Worm (Caenorhabditis elegans) whole organism, mixed stage, embryonic: ENCODE data around the gene gtf-2H2C.

Experiments
- bed-3 ChIP-seq: fragments of 200-800 bp; sonication (Bioruptor generic); optimal IDR thresholded peaks from 3 replicates; lab custom pipeline; 2018; ENCODE audit warnings: mild to moderate bottlenecking, missing genetic modification characterization, moderate library complexity, missing compliant biosample characterization
- ceh-39 ChIP-seq: fragments of 150-350 bp; optimal IDR thresholded peaks from 2 replicates; lab custom pipeline; 2014; ENCODE audit warnings: missing biosample characterization, missing genetic modification characterization
- ceh-83 ChIP-seq: fragments of 200-800 bp; sonication (Bioruptor generic); optimal IDR thresholded peaks from 2 replicates; lab custom pipeline; 2018; ENCODE audit warnings: mild to moderate bottlenecking, missing genetic modification characterization, missing compliant biosample characterization
- ces-1 ChIP-seq: fragments of 150-350 bp; optimal IDR thresholded peaks from 2 replicates; lab custom pipeline; 2014; ENCODE audit warnings: missing biosample characterization, missing genetic modification reagents, missing genetic modification characterization
- cnd-1 ChIP-seq: fragments of 200-800 bp; sonication (Bioruptor generic); optimal IDR thresholded peaks from 2 replicates; lab custom pipeline; 2018; ENCODE audit warnings: mild to moderate bottlenecking, missing genetic modification characterization, missing compliant biosample characterization
- drap-1 ChIP-seq: fragments of 200-800 bp; sonication (Bioruptor generic); optimal IDR thresholded peaks from 3 replicates; lab custom pipeline; 2018; ENCODE audit warnings: mild to moderate bottlenecking, missing genetic modification characterization, missing compliant biosample characterization
- elt-1 ChIP-seq: sonication (generic microtip); optimal IDR thresholded peaks from 2 replicates; lab custom pipeline; 2017; ENCODE audit warnings: missing genetic modification characterization, mild to moderate bottlenecking, missing compliant biosample characterization, antibody characterized with exemption, moderate library complexity, borderline replicate concordance; ENCODE audit not compliant: insufficient read depth
- elt-3 ChIP-seq: fragments of 150-350 bp; optimal IDR thresholded peaks from 2 replicates; lab custom pipeline; 2014; ENCODE audit warnings: missing biosample characterization, missing genetic modification characterization
- flh-1 ChIP-seq: fragments of 200-800 bp; sonication (Bioruptor generic); optimal IDR thresholded peaks from 2 replicates; lab custom pipeline; 2018; ENCODE audit warnings: mild to moderate bottlenecking, missing genetic modification characterization, moderate library complexity, missing compliant biosample characterization
- ham-2 ChIP-seq: fragments of 200-800 bp; sonication (Bioruptor generic); optimal IDR thresholded peaks from 2 replicates; lab custom pipeline; 2018; ENCODE audit warnings: mild to moderate bottlenecking, missing genetic modification characterization, missing compliant biosample characterization
- lin-13 ChIP-seq: fragments of 150-350 bp; optimal IDR thresholded peaks from 2 replicates; lab custom pipeline; 2014; ENCODE audit warnings: missing biosample characterization, missing genetic modification characterization
- lin-32 ChIP-seq: fragments of 200-800 bp; sonication (Bioruptor generic); optimal IDR thresholded peaks from 2 replicates; lab custom pipeline; 2018; ENCODE audit warnings: mild to moderate bottlenecking, missing genetic modification characterization, missing compliant biosample characterization
- lsy-2 ChIP-seq: fragments of 150-350 bp; optimal IDR thresholded peaks from 2 replicates; lab custom pipeline; 2014; ENCODE audit warnings: missing biosample characterization, missing genetic modification characterization
- mab-5 ChIP-seq: fragments of 150-350 bp; optimal IDR thresholded peaks from 2 replicates; lab custom pipeline; 2014; ENCODE audit warnings: missing biosample characterization, missing genetic modification characterization
- mep-1 ChIP-seq: fragments of 150-350 bp; optimal IDR thresholded peaks from 2 replicates; lab custom pipeline; 2017; ENCODE audit warnings: missing biosample characterization, missing genetic modification reagents, missing genetic modification characterization, inconsistent platforms
- nhr-12 ChIP-seq: fragments of 150-350 bp; optimal IDR thresholded peaks from 2 replicates; lab custom pipeline; 2014; ENCODE audit warnings: missing biosample characterization, missing genetic modification characterization
- nhr-237 ChIP-seq: fragments of 150-350 bp; optimal IDR thresholded peaks from 2 replicates; lab custom pipeline; 2014; ENCODE audit warnings: missing biosample characterization, missing genetic modification characterization
- nhr-28 ChIP-seq: fragments of 150-350 bp; optimal IDR thresholded peaks from 2 replicates; lab custom pipeline; 2014; ENCODE audit warnings: missing biosample characterization, missing genetic modification characterization
- nhr-76 ChIP-seq: sonication (generic microtip); optimal IDR thresholded peaks from 2 replicates; lab custom pipeline; 2017; ENCODE audit warnings: missing biosample characterization, missing genetic modification characterization
- pha-4 ChIP-seq: fragments of 150-350 bp; optimal IDR thresholded peaks from 2 replicates; lab custom pipeline; 2018; ENCODE audit warnings: missing biosample characterization, missing genetic modification reagents, missing genetic modification characterization
- sem-2 ChIP-seq: fragments of 200-800 bp; sonication (Bioruptor generic); optimal IDR thresholded peaks from 2 replicates; lab custom pipeline; 2018; ENCODE audit warnings: mild to moderate bottlenecking, missing genetic modification characterization, missing compliant biosample characterization
- snpc-4 ChIP-seq: fragments of 150-350 bp; optimal IDR thresholded peaks from 2 replicates; lab custom pipeline; 2014; ENCODE audit warnings: missing biosample characterization, missing genetic modification characterization
- unc-39 ChIP-seq: fragments of 150-350 bp; optimal IDR thresholded peaks from 2 replicates; lab custom pipeline; 2014; ENCODE audit warnings: missing biosample characterization, missing genetic modification characterization
- unc-62 ChIP-seq: fragments of 150-350 bp; optimal IDR thresholded peaks from 2 replicates; lab custom pipeline; 2014; ENCODE audit warnings: missing biosample characterization, missing genetic modification reagents, missing genetic modification characterization
- zip-8 ChIP-seq: fragments of 150-350 bp; optimal IDR thresholded peaks from 2 replicates; lab custom pipeline; 2014; ENCODE audit warnings: missing biosample characterization, missing genetic modification characterization
- ztf-11 ChIP-seq: fragments of 150-350 bp; optimal IDR thresholded peaks from 2 replicates; lab custom pipeline; 2014; ENCODE audit warnings: missing biosample characterization, missing genetic modification characterization

gtf-2H2C gene

DNA sequence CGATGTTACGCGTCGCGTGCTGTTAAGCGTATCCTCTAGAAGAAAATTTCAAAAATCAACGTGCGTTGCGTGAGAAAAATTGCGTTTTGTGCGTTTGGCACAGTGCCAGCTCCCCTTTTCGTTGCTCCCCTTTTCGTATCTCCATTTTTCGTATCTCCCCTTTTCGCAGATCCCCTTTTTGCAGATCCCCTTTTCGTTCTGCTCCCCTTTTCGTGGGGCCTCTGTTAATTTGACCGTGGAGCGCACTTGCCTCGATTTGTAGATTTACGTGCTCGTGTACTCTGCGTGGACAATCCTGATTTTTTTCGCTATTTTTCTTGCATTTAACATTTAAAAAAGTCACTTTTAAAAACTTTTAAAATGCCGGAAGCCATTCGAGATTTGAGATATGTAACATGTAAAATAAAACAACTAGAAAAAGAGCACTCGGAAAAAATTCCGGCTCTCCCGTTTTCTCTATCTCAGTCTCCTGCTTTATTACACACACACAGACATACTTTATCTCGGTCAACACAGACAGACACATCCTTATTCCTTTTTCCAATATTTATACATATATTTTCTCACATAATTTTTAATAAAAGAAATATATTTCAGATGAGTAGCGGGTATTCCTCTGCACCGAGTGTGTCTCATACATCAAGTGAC, 33.1 kb upstream of the gtf-2H2C start, which contains the start of gene ttll-4 (continued):
- no peak for TF ChIP-seq nhr-76 (tag; lab: Kevin White, UChicago)
- TF ChIP-seq mep-1 (tag; lab: Kevin White, UChicago): peak; percentile 60
- no peak for TF ChIP-seq zip-8 (tag; lab: Kevin White, UChicago)
- no peak for TF ChIP-seq snpc-4 (tag; lab: Kevin White, UChicago)
- TF ChIP-seq, all 35 proteins: peak for 11

DNA sequence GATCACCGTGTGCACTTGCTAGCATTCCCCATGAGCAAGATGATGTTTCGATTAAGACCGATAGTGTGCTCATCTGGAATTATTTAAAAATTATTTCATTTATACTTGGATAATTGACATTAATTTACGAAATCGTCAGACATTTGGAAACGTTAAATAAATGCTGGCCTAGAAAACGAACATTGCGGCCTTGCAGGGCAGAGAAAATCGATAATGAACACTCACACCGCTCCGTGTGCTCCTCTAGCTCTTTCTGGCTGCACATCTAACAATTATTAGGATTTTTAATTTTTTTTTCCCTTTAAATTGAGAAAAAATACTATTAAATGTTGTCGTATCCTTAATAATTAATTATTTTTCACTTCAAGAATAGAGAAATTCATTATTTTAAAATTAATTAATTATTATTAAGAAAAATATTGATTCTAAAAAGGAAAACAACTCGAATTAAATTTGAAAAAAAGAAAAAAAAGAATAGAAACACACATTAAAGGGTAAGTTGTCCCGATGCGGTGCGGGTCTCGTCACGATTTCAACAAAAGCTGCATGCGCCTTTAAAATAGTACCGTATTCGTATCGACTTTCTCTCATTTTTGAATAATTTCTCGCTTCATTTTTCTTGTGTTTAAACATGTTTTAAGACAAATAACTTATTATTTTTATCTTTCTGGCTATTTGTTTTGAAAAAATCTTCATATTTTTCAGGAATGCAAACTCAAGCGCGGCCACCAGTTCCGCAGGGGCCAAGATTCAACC, 29.7 kb upstream of the gtf-2H2C start, which contains the start of the genes gtf-2H3 and ham-3:
gtf-2H3 (minus strand) TSS at position 73 of the 756 bp plus-strand sequence.
ham-3 (plus strand) TSS at position 706 of the 756 bp plus-strand sequence.
- TF ChIP-seq ham-2 (GFP tag; lab: Kevin White, UChicago) (no peak), ces-1 (GFP tag; lab: Kevin White, UChicago) (peak; percentile 47)
- TF ChIP-seq, all 35 proteins: peak for 1

DNA sequence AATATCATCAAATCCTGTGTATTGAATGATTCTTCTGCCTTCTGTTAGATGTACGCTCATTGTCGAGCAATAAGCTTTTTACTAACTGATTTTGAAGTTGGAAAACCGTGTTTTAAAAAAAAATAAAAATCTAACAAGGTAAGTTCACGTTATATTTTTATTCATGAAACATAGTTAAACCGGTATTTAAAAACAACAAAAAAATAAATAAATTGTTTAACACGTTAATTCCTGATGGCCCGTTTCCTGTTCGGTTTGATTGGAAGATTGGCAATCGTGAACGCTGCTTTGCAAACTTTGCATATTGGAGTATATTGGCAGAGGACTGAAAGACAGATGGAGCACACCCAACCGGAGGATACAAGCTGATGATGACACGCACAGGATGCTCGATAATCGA, 28.2 kb upstream of the gtf-2H2C start, which contains the start of gene ZK1128.3:
ZK1128.3 (minus strand) TSS at position 101 of the 400 bp plus-strand sequence.
- TF ChIP-seq flh-1 (no peak), pha-4 (no peak), lsy-2 (tag; lab: Kevin White, UChicago) (no peak), ztf-11 (no peak), ces-1 (GFP tag; lab: Kevin White, UChicago) (no peak), zip-8 (tag; lab: Kevin White, UChicago) (no peak), unc-62 (GFP tag; lab: Kevin White, UChicago) (no peak), ham-2 (GFP tag; lab: Kevin White, UChicago) (no peak)

DNA sequence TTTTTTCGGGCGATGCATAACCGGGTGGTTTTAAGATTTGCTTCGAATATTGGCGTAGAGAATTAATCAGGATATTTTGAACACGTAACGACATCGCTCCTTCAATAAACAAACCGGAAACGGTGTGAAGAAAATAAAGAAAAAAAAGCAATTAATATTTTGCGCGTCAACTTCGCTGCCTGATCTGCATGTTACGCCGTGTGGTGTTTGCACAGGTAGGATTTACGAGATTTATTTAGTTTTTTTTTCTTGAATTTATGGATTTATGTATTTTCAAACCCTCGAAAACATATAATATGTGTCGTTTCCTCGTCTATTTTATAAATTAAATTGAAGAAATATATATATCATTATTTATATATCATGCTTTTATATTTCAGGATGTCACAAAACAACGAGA, 24.1 kb upstream of the gtf-2H2C start, which contains the start of the genes ZK1128.1 and mett-10:
ZK1128.1 (minus strand) TSS at position 99 of the 400 bp plus-strand sequence.
mett-10 (plus strand) TSS at position 375 of the 400 bp plus-strand sequence.
- TF ChIP-seq ces-1 (GFP tag; lab: Kevin White, UChicago) (peak; percentile 73), bed-3 (GFP tag; lab: Kevin White, UChicago) (no peak)

DNA sequence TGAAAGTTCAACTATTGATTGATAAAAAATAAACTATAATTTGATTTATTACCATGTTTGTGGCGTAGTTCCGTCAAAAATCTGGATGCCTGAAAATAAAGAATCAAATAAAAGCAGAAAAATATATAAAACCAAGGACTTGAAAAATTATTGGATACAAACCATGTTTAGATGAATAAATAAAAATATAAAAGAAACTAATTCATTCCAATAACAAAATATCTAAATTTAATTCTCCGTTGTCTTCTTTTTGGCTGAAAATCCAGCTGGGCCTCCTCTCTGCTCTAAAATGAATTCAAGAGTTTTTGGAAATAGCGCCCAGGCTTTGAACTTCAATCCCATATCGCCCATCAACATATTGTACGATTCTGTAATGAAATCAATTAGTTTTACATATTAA, 22.4 kb upstream of the gtf-2H2C start, which contains the start of gene vps-29:
vps-29 (minus strand) TSS at position 101 of the 400 bp plus-strand sequence.
- no peak for TF ChIP-seq sem-2 (GFP tag; lab: Kevin White, UChicago)
- TF ChIP-seq ces-1 (GFP tag; lab: Kevin White, UChicago): no peak
- no peak for TF ChIP-seq flh-1
- TF ChIP-seq ceh-39 (tag; lab: Kevin White, UChicago): no peak
- TF ChIP-seq zip-8 (tag; lab: Kevin White, UChicago): no peak
- no peak for TF ChIP-seq elt-3 (tag; lab: Kevin White, UChicago)
- TF ChIP-seq lin-13 (tag; lab: Kevin White, UChicago): no peak
- TF ChIP-seq nhr-76 (tag; lab: Kevin White, UChicago): no peak
- no peak for TF ChIP-seq nhr-28 (tag; lab: Kevin White, UChicago)
- TF ChIP-seq nhr-12 (tag; lab: Kevin White, UChicago): no peak
- no peak for TF ChIP-seq ceh-83 (GFP tag; lab: Kevin White, UChicago)
- TF ChIP-seq elt-1: no peak
- TF ChIP-seq drap-1 (GFP tag; lab: Kevin White, UChicago): no peak
- no peak for TF ChIP-seq unc-39 (tag; lab: Kevin White, UChicago)
- no peak for TF ChIP-seq nhr-237 (tag; lab: Kevin White, UChicago)
- no peak for TF ChIP-seq mep-1 (tag; lab: Kevin White, UChicago)
- TF ChIP-seq ham-2 (GFP tag; lab: Kevin White, UChicago): no peak
- TF ChIP-seq lin-32 (GFP tag; lab: Kevin White, UChicago): no peak
- TF ChIP-seq mab-5: no peak

DNA sequence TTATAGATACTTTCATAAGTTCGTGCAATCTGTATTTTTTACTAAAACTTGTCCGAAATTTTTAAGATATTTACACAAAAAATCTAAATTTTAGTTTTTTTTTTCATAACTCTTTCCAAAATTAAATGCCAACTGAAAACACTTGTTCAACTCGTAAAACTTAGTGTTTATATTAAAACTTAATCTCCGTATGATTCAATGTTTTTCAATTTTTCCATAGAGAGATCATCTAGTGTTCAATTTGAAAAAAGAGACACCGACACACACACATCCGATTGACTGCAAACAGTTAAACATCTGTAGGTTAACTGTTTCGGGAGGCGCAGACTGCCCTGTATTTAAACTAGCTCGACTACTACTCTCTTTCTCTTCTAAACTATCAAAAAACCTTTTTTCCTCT, 18.4 kb upstream of the gtf-2H2C start, which contains the start of gene T16H12.9:
T16H12.9 (plus strand) TSS at position 301 of the 400 bp plus-strand sequence.
- no peak for TF ChIP-seq mep-1 (tag; lab: Kevin White, UChicago)
- no peak for TF ChIP-seq unc-62 (GFP tag; lab: Kevin White, UChicago)
- no peak for TF ChIP-seq cnd-1
